Fruit fly (Drosophila melanogaster) whole organism, embryonic: ENCODE results near the gene Osbp.

ENCODE experiments used
- Ada2b ChIP-seq: fragments of 200-800 bp; sonication (Bioruptor generic); IDR thresholded peaks from 2 replicates; pipeline ENCODE4 v1.3.6; 2022; ENCODE audit warnings: missing biosample characterization, missing genetic modification characterization
- CG12744 ChIP-seq: fragments of 200-800 bp; sonication (Bioruptor generic); optimal IDR thresholded peaks from 2 replicates; lab custom pipeline; 2016; ENCODE audit warnings: missing biosample characterization, missing genetic modification characterization
- CG14050 ChIP-seq: fragments of 200-800 bp; sonication (Bioruptor generic); IDR thresholded peaks from 3 replicates; pipeline ENCODE4 v1.3.6; 2022; ENCODE audit warnings: missing biosample characterization, missing genetic modification characterization
- CG14441 ChIP-seq: fragments of 200-800 bp; sonication (Bioruptor generic); IDR thresholded peaks from 2 replicates; pipeline ENCODE4 v1.3.6; 2022; ENCODE audit warnings: missing biosample characterization, missing genetic modification characterization
- CG14710 ChIP-seq: fragments of 200-800 bp; sonication (Bioruptor generic); optimal IDR thresholded peaks from 3 replicates; lab custom pipeline; 2019; ENCODE audit warnings: missing biosample characterization, mild to moderate bottlenecking, missing genetic modification characterization, moderate library complexity
- CG15269 ChIP-seq: fragments of 200-800 bp; sonication (Bioruptor generic); optimal IDR thresholded peaks from 2 replicates; lab custom pipeline; 2018; ENCODE audit warnings: missing biosample characterization, mild to moderate bottlenecking, missing genetic modification characterization, moderate library complexity
- CG17328 ChIP-seq: fragments of 200-800 bp; sonication (Bioruptor generic); IDR thresholded peaks from 2 replicates; pipeline ENCODE4 v1.3.6; 2022; ENCODE audit warnings: missing biosample characterization, missing genetic modification characterization
- CG30403 ChIP-seq: fragments of 200-800 bp; sonication (Bioruptor generic); optimal IDR thresholded peaks from 3 replicates; lab custom pipeline; 2016; ENCODE audit warnings: missing biosample characterization, missing genetic modification characterization
- CG3163 ChIP-seq: fragments of 200-800 bp; sonication (Bioruptor generic); optimal IDR thresholded peaks from 3 replicates; lab custom pipeline; 2016; ENCODE audit warnings: missing biosample characterization, missing genetic modification characterization
- CG5180 ChIP-seq: fragments of 200-800 bp; sonication (Bioruptor generic); optimal IDR thresholded peaks from 3 replicates; lab custom pipeline; 2017; ENCODE audit warnings: missing biosample characterization, missing genetic modification characterization, mild to moderate bottlenecking, moderate library complexity, missing genetic modification reagents
- CG5953 ChIP-seq: fragments of 200-800 bp; sonication (Bioruptor generic); IDR thresholded peaks from 2 replicates; pipeline ENCODE4 v1.3.6; 2022; ENCODE audit warnings: missing biosample characterization, missing genetic modification characterization
- CG6254 ChIP-seq: fragments of 200-800 bp; sonication (Bioruptor generic); optimal IDR thresholded peaks from 3 replicates; lab custom pipeline; 2017; ENCODE audit warnings: mild to moderate bottlenecking, missing biosample characterization, missing genetic modification reagents, missing genetic modification characterization
- CG6683 ChIP-seq: fragments of 200-800 bp; sonication (Bioruptor generic); optimal IDR thresholded peaks from 2 replicates; lab custom pipeline; 2017; ENCODE audit warnings: missing biosample characterization, mild to moderate bottlenecking, missing genetic modification characterization, missing genetic modification reagents
- CG8478 ChIP-seq: fragments of >200 bp; optimal IDR thresholded peaks from 2 replicates; lab custom pipeline; 2018
- ERR ChIP-seq: fragments of 200-800 bp; sonication (Bioruptor generic); optimal IDR thresholded peaks from 2 replicates; lab custom pipeline; 2016; ENCODE audit warnings: missing biosample characterization, missing genetic modification characterization
- Eip74EF ChIP-seq, 2 experiments: fragments of 200-800 bp in 1 of 2; fragments of >200 bp in 1 of 2; sonication (Bioruptor generic) in 1 of 2; optimal IDR thresholded peaks; 2 replicates each; lab custom pipeline; 2017 to 2019; ENCODE audit warnings: missing biosample characterization in 2 of 2, missing genetic modification characterization in 2 of 2, mild to moderate bottlenecking in 1 of 2, moderate library complexity in 1 of 2
- Elba2 ChIP-seq: fragments of 200-800 bp; sonication (Bioruptor generic); optimal IDR thresholded peaks from 3 replicates; lab custom pipeline; 2016; ENCODE audit warnings: missing biosample characterization, missing genetic modification characterization
- H15 ChIP-seq: fragments of 200-800 bp; sonication (Bioruptor generic); IDR thresholded peaks from 3 replicates; pipeline ENCODE4 v1.3.6; 2022; ENCODE audit warnings: missing biosample characterization, missing genetic modification characterization
- HmgD ChIP-seq: fragments of 200-800 bp; sonication (Bioruptor generic); optimal IDR thresholded peaks from 3 replicates; lab custom pipeline; 2016; ENCODE audit warnings: missing biosample characterization, missing genetic modification characterization
- Myb ChIP-seq: fragments of 200-800 bp; sonication (Bioruptor generic); optimal IDR thresholded peaks from 2 replicates; lab custom pipeline; 2016; ENCODE audit warnings: missing biosample characterization, missing genetic modification characterization
- Oli ChIP-seq: fragments of 200-800 bp; sonication (Bioruptor generic); optimal IDR thresholded peaks from 2 replicates; lab custom pipeline; 2018; ENCODE audit warnings: missing biosample characterization, mild to moderate bottlenecking, missing genetic modification characterization, moderate library complexity
- Pdp1 ChIP-seq, 2 experiments: fragments of 200-800 bp; sonication (Bioruptor generic); optimal IDR thresholded peaks; 3 replicates each; lab custom pipeline; 2016; ENCODE audit warnings: missing biosample characterization in 2 of 2, missing genetic modification characterization in 2 of 2, mild to moderate bottlenecking in 1 of 2, moderate library complexity in 1 of 2
- Sox100B ChIP-seq: fragments of 200-800 bp; sonication (Bioruptor generic); optimal IDR thresholded peaks from 3 replicates; lab custom pipeline; 2018; ENCODE audit warnings: missing biosample characterization, mild to moderate bottlenecking, missing genetic modification characterization
- ab ChIP-seq: fragments of 200-800 bp; sonication (Bioruptor generic); optimal IDR thresholded peaks from 2 replicates; lab custom pipeline; 2016; ENCODE audit warnings: missing biosample characterization, missing genetic modification characterization
- amos ChIP-seq: fragments of 200-800 bp; sonication (Bioruptor generic); IDR thresholded peaks from 2 replicates; pipeline ENCODE4 v1.3.6; 2022; ENCODE audit warnings: missing biosample characterization, missing genetic modification characterization; ENCODE audit not compliant: partially characterized antibody
- ap ChIP-seq: fragments of 200-800 bp; sonication (Bioruptor generic); IDR thresholded peaks from 2 replicates; pipeline ENCODE4 v1.3.6; 2022; ENCODE audit warnings: missing biosample characterization, missing genetic modification characterization
- ara ChIP-seq: fragments of 200-800 bp; sonication (Bioruptor generic); IDR thresholded peaks from 2 replicates; pipeline ENCODE4 v1.3.6; 2022; ENCODE audit warnings: missing biosample characterization, missing genetic modification characterization
- eyg ChIP-seq: fragments of 200-800 bp; sonication (Bioruptor generic); optimal IDR thresholded peaks from 3 replicates; lab custom pipeline; 2016; ENCODE audit warnings: missing biosample characterization, missing genetic modification characterization
- ken ChIP-seq: fragments of 200-800 bp; sonication (Bioruptor generic); IDR thresholded peaks from 3 replicates; pipeline ENCODE4 v1.3.6; 2022; ENCODE audit warnings: missing biosample characterization, missing genetic modification characterization
- lola ChIP-seq, 3 experiments: fragments of >200 bp in 2 of 3; fragments of 200-800 bp in 1 of 3; sonication (Bioruptor generic) in 1 of 3; optimal IDR thresholded peaks; 2 replicates each; lab custom pipeline; 2017 to 2019; ENCODE audit warnings: missing biosample characterization in 3 of 3, missing genetic modification characterization in 3 of 3, mild to moderate bottlenecking in 1 of 3, moderate library complexity in 1 of 3
- maf-S ChIP-seq: fragments of 200-800 bp; sonication (Bioruptor generic); optimal IDR thresholded peaks from 2 replicates; lab custom pipeline; 2016; ENCODE audit warnings: missing biosample characterization, missing genetic modification characterization
- peb ChIP-seq: fragments of 200-800 bp; sonication (Bioruptor generic); IDR thresholded peaks from 2 replicates; pipeline ENCODE4 v1.3.6; 2022; ENCODE audit warnings: missing biosample characterization, missing genetic modification characterization
- seq ChIP-seq: fragments of 200-800 bp; sonication (Bioruptor generic); IDR thresholded peaks from 2 replicates; pipeline ENCODE4 v1.3.6; 2022; ENCODE audit warnings: missing biosample characterization, missing genetic modification characterization
- shn ChIP-seq: fragments of 200-800 bp; sonication (Bioruptor generic); optimal IDR thresholded peaks from 3 replicates; lab custom pipeline; 2016; ENCODE audit warnings: missing biosample characterization, missing genetic modification characterization
- zen2 ChIP-seq: fragments of 200-800 bp; sonication (Bioruptor generic); IDR thresholded peaks from 3 replicates; pipeline ENCODE4 v1.3.6; 2022; ENCODE audit warnings: missing biosample characterization, missing genetic modification characterization; ENCODE audit not compliant: partially characterized antibody

Gene Osbp

DNA sequence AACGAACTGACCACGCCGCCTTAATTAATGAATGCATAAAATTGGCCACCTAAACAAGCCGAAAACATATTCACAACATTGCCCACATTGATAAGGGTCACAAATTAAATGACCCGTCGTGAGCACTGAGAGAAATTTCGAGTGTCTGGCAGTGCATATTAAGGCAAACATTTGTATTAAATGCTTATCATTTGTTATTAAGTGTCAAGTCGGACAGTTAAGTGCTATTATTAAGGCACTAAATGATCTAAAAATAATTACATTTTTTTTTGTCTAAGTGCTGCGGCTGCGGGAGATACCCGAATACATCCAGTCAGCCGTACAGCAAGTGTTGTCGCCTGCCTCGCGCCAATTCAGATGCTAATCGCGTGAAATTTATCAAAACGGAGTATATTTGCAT lies 24.4 kb upstream of the Osbp start (continued):
- TF ChIP-seq seq (GFP tag; lab: Robert Waterston, UW) (peak; percentile 38; the same call in 1 of the 2 replicates), Pdp1 (GFP tag; optimal IDR thresholded peaks at IDR 0.05; lab: Kevin White, UChicago) (peak in 1 of 2 experiments; percentile 65), CG30403 (GFP tag; lab: Kevin White, UChicago) (peak; percentile 71), CG17328 (GFP tag; lab: Robert Waterston, UW) (peak; percentile 75), CG14441 (peak; percentile 87), CG6683 (no peak), maf-S (GFP tag; lab: Kevin White, UChicago) (peak; percentile 8), CG14050 (GFP tag; lab: Robert Waterston, UW) (peak; percentile 57; the same call in 2 of the 3 replicates), shn (peak; percentile 14), Sox100B (peak; percentile 40), ab (GFP tag; lab: Kevin White, UChicago) (peak; percentile 51), Myb (GFP tag; lab: Kevin White, UChicago) (peak; percentile 29)

dm6 chr3R:24953152-24953551 lies 15.1 kb upstream of the Osbp start:
- no peak for TF ChIP-seq ara (GFP tag; lab: Robert Waterston, UW)
- TF ChIP-seq Ada2b (GFP tag; lab: Robert Waterston, UW) = no peak
- TF ChIP-seq CG12744 (GFP tag; lab: Kevin White, UChicago) = no peak
- TF ChIP-seq Eip74EF (GFP tag; optimal IDR thresholded peaks at IDR 0.05; lab: Kevin White, UChicago) = no peak
- TF ChIP-seq lola (GFP tag; optimal IDR thresholded peaks at IDR 0.05; lab: Kevin White, UChicago) = no peak
- TF ChIP-seq ERR (GFP tag; lab: Kevin White, UChicago) = no peak
- TF ChIP-seq HmgD (GFP tag; lab: Kevin White, UChicago) = no peak
- no peak for TF ChIP-seq CG3163 (GFP tag; lab: Kevin White, UChicago)

dm6 chr3R:24947332-24947731 lies 9.3 kb upstream of the Osbp start, which contains the start of gene mah:
Gene mah (plus strand): TSS chr3R:24947632.
- TF ChIP-seq ap (no peak), Oli (tag; lab: Kevin White, UChicago) (no peak), ken (no peak), CG15269 (tag; lab: Kevin White, UChicago) (no peak), amos (no peak), zen2 (GFP tag; lab: Robert Waterston, UW) (no peak), Elba2 (GFP tag; lab: Kevin White, UChicago) (no peak), peb (GFP tag; lab: Robert Waterston, UW) (no peak), CG6254 (GFP tag; lab: Kevin White, UChicago) (no peak), CG8478 (lab: Kevin White, UChicago) (no peak), CG5953 (GFP tag; lab: Robert Waterston, UW) (no peak), CG14710 (no peak), H15 (GFP tag; lab: Robert Waterston, UW) (no peak), eyg (GFP tag; lab: Kevin White, UChicago) (no peak), CG5180 (GFP tag; lab: Kevin White, UChicago) (no peak)
